Fruit fly (Drosophila melanogaster) whole organism, embryonic: ENCODE measurements around the gene CG44158.
A peak's percentile ranks its signal among the peaks of the same experiment; 100 is the strongest.

Source experiments
- Adf1 ChIP-seq: fragments of 200-800 bp; sonication (Bioruptor generic); IDR thresholded peaks from 2 replicates; pipeline ENCODE4 v1.3.6; 2022; ENCODE audit warnings: missing biosample characterization, missing genetic modification characterization
- Blimp-1 ChIP-seq: fragments of 200-800 bp; sonication (Bioruptor generic); optimal IDR thresholded peaks from 3 replicates; lab custom pipeline; 2018; ENCODE audit warnings: missing biosample characterization, missing genetic modification characterization, mild to moderate bottlenecking, moderate library complexity, missing genetic modification reagents
- C15 ChIP-seq: fragments of 200-800 bp; sonication (Bioruptor generic); IDR thresholded peaks from 3 replicates; pipeline ENCODE4 v1.3.6; 2022; ENCODE audit warnings: missing biosample characterization, missing genetic modification characterization
- CG10321 ChIP-seq: fragments of 200-800 bp; sonication (Bioruptor generic); IDR thresholded peaks from 2 replicates; pipeline ENCODE4 v1.3.6; 2022; ENCODE audit warnings: missing biosample characterization, missing genetic modification characterization
- CG10959 ChIP-seq: fragments of 200-800 bp; sonication (Bioruptor generic); IDR thresholded peaks from 2 replicates; pipeline ENCODE4 v1.3.6; 2022; ENCODE audit warnings: missing biosample characterization, missing genetic modification characterization
- CG11560 ChIP-seq: fragments of 200-800 bp; sonication (Bioruptor generic); IDR thresholded peaks from 3 replicates; pipeline ENCODE4 v1.3.6; 2022; ENCODE audit warnings: missing biosample characterization, missing genetic modification characterization
- CG12391 ChIP-seq: fragments of 200-800 bp; sonication (Bioruptor generic); optimal IDR thresholded peaks from 3 replicates; lab custom pipeline; 2018; ENCODE audit warnings: missing biosample characterization, mild to moderate bottlenecking, missing genetic modification characterization, moderate library complexity
- CG13424 ChIP-seq: fragments of 200-800 bp; sonication (Bioruptor generic); optimal IDR thresholded peaks from 2 replicates; lab custom pipeline; 2019; ENCODE audit warnings: missing biosample characterization, mild to moderate bottlenecking, missing genetic modification characterization, moderate library complexity
- CG13775 ChIP-seq: fragments of 200-800 bp; sonication (Bioruptor generic); optimal IDR thresholded peaks from 3 replicates; lab custom pipeline; 2017; ENCODE audit warnings: missing biosample characterization, mild to moderate bottlenecking, missing genetic modification characterization
- CG15269 ChIP-seq: fragments of 200-800 bp; sonication (Bioruptor generic); optimal IDR thresholded peaks from 2 replicates; lab custom pipeline; 2018; ENCODE audit warnings: missing biosample characterization, mild to moderate bottlenecking, missing genetic modification characterization, moderate library complexity
- CG1602 ChIP-seq: fragments of 200-800 bp; sonication (Bioruptor generic); optimal IDR thresholded peaks from 3 replicates; lab custom pipeline; 2016; ENCODE audit warnings: missing biosample characterization, missing genetic modification characterization
- CG16813 ChIP-seq: fragments of 200-800 bp; sonication (Bioruptor generic); IDR thresholded peaks from 3 replicates; pipeline ENCODE4 v1.3.6; 2022; ENCODE audit warnings: missing biosample characterization, missing genetic modification characterization; ENCODE audit not compliant: partially characterized antibody
- CG16815 ChIP-seq: fragments of 200-800 bp; sonication (Bioruptor generic); optimal IDR thresholded peaks from 3 replicates; lab custom pipeline; 2017; ENCODE audit warnings: missing biosample characterization, mild to moderate bottlenecking, missing genetic modification characterization
- CG17328 ChIP-seq: fragments of 200-800 bp; sonication (Bioruptor generic); IDR thresholded peaks from 2 replicates; pipeline ENCODE4 v1.3.6; 2022; ENCODE audit warnings: missing biosample characterization, missing genetic modification characterization
- CG17359 ChIP-seq: fragments of 200-800 bp; sonication (Bioruptor generic); optimal IDR thresholded peaks from 3 replicates; lab custom pipeline; 2018; ENCODE audit warnings: missing biosample characterization, mild to moderate bottlenecking, missing genetic modification characterization, moderate library complexity
- CG18764 ChIP-seq: fragments of 200-800 bp; sonication (Bioruptor generic); optimal IDR thresholded peaks from 3 replicates; lab custom pipeline; 2016; ENCODE audit warnings: missing biosample characterization, missing genetic modification characterization
- CG2199 ChIP-seq: fragments of 200-800 bp; sonication (Bioruptor generic); IDR thresholded peaks from 3 replicates; pipeline ENCODE4 v1.3.6; 2022; ENCODE audit warnings: missing biosample characterization, missing genetic modification characterization
- CG30020 ChIP-seq: fragments of 200-800 bp; optimal IDR thresholded peaks from 2 replicates; lab custom pipeline; 2019; ENCODE audit warnings: missing biosample characterization, mild to moderate bottlenecking, missing genetic modification characterization, moderate library complexity
- CG3838 ChIP-seq: fragments of 200-800 bp; sonication (Bioruptor generic); optimal IDR thresholded peaks from 3 replicates; lab custom pipeline; 2016; ENCODE audit warnings: missing biosample characterization, missing genetic modification characterization
- CG3995 ChIP-seq: fragments of 200-800 bp; sonication (Bioruptor generic); optimal IDR thresholded peaks from 3 replicates; lab custom pipeline; 2016; ENCODE audit warnings: missing biosample characterization, missing genetic modification characterization
- CG4282 ChIP-seq: fragments of 200-800 bp; sonication (Bioruptor generic); optimal IDR thresholded peaks from 2 replicates; lab custom pipeline; 2016; ENCODE audit warnings: missing biosample characterization, missing genetic modification characterization
- CG4820 ChIP-seq: fragments of 200-800 bp; sonication (Bioruptor generic); optimal IDR thresholded peaks from 3 replicates; lab custom pipeline; 2016; ENCODE audit warnings: missing biosample characterization, missing genetic modification characterization
- CG6254 ChIP-seq: fragments of 200-800 bp; sonication (Bioruptor generic); optimal IDR thresholded peaks from 3 replicates; lab custom pipeline; 2017; ENCODE audit warnings: mild to moderate bottlenecking, missing biosample characterization, missing genetic modification reagents, missing genetic modification characterization
- CG7372 ChIP-seq: fragments of 200-800 bp; sonication (Bioruptor generic); IDR thresholded peaks from 2 replicates; pipeline ENCODE4 v1.3.6; 2022; ENCODE audit warnings: missing biosample characterization, missing genetic modification characterization
- CG9876 ChIP-seq: fragments of 200-800 bp; sonication (Bioruptor generic); optimal IDR thresholded peaks from 2 replicates; lab custom pipeline; 2016; ENCODE audit warnings: missing biosample characterization, missing genetic modification characterization
- Dll ChIP-seq: fragments of 200-800 bp; sonication (Bioruptor generic); IDR thresholded peaks from 4 replicates; pipeline ENCODE4 v1.3.6; 2022; ENCODE audit warnings: missing biosample characterization, missing genetic modification characterization; ENCODE audit not compliant: partially characterized antibody
- Drgx ChIP-seq: fragments of 200-800 bp; sonication (Bioruptor generic); IDR thresholded peaks from 2 replicates; pipeline ENCODE4 v1.3.6; 2022; ENCODE audit warnings: missing biosample characterization, missing genetic modification characterization
- Eip74EF ChIP-seq, 2 experiments: fragments of 200-800 bp in 1 of 2; fragments of >200 bp in 1 of 2; sonication (Bioruptor generic) in 1 of 2; optimal IDR thresholded peaks; 2 replicates each; lab custom pipeline; 2017 to 2019; ENCODE audit warnings: missing biosample characterization in 2 of 2, missing genetic modification characterization in 2 of 2, mild to moderate bottlenecking in 1 of 2, moderate library complexity in 1 of 2
- Elba2 ChIP-seq: fragments of 200-800 bp; sonication (Bioruptor generic); optimal IDR thresholded peaks from 3 replicates; lab custom pipeline; 2016; ENCODE audit warnings: missing biosample characterization, missing genetic modification characterization
- Hey ChIP-seq: fragments of 200-800 bp; sonication (Bioruptor generic); optimal IDR thresholded peaks from 3 replicates; lab custom pipeline; 2018; ENCODE audit warnings: missing biosample characterization, mild to moderate bottlenecking, missing genetic modification characterization
- Hr39 ChIP-seq: fragments of >200 bp; optimal IDR thresholded peaks from 2 replicates; lab custom pipeline; 2017
- Lpt ChIP-seq: fragments of >200 bp; optimal IDR thresholded peaks from 2 replicates; lab custom pipeline; 2018; ENCODE audit warnings: missing biosample characterization, missing genetic modification characterization
- NFAT ChIP-seq: fragments of 200-800 bp; sonication (Bioruptor generic); IDR thresholded peaks from 2 replicates; pipeline ENCODE4 v1.3.6; 2022; ENCODE audit warnings: missing biosample characterization, missing genetic modification characterization
- Sox100B ChIP-seq: fragments of 200-800 bp; sonication (Bioruptor generic); optimal IDR thresholded peaks from 3 replicates; lab custom pipeline; 2018; ENCODE audit warnings: missing biosample characterization, mild to moderate bottlenecking, missing genetic modification characterization
- Sox102F ChIP-seq: fragments of 200-800 bp; sonication (Bioruptor generic); optimal IDR thresholded peaks from 2 replicates; lab custom pipeline; 2018; ENCODE audit warnings: missing biosample characterization, mild to moderate bottlenecking, missing genetic modification characterization, moderate library complexity
- Ssrp ChIP-seq: fragments of 200-800 bp; sonication (Bioruptor generic); optimal IDR thresholded peaks from 2 replicates; lab custom pipeline; 2018; ENCODE audit warnings: missing biosample characterization, mild to moderate bottlenecking, missing genetic modification characterization, moderate library complexity
- bigmax ChIP-seq: fragments of 200-800 bp; sonication (Bioruptor generic); optimal IDR thresholded peaks from 2 replicates; lab custom pipeline; 2018; ENCODE audit warnings: missing biosample characterization, mild to moderate bottlenecking, missing genetic modification characterization
- btn ChIP-seq: fragments of 200-800 bp; sonication (Bioruptor generic); optimal IDR thresholded peaks from 2 replicates; lab custom pipeline; 2016; ENCODE audit warnings: missing biosample characterization, missing genetic modification characterization
- cas ChIP-seq: fragments of 200-800 bp; sonication (Bioruptor generic); IDR thresholded peaks from 2 replicates; pipeline ENCODE4 v1.3.6; 2022; ENCODE audit warnings: missing biosample characterization, missing genetic modification characterization
- crp ChIP-seq, 2 experiments: fragments of 200-800 bp; sonication (Bioruptor generic); optimal IDR thresholded peaks; 2 replicates in 1 of 2; 3 replicates in 1 of 2; lab custom pipeline; 2017; ENCODE audit warnings: missing biosample characterization in 2 of 2, missing genetic modification characterization in 2 of 2, mild to moderate bottlenecking in 1 of 2, moderate library complexity in 1 of 2
- cwo ChIP-seq: fragments of 200-800 bp; sonication (Bioruptor generic); optimal IDR thresholded peaks from 3 replicates; lab custom pipeline; 2017; ENCODE audit warnings: missing biosample characterization, missing genetic modification characterization, mild to moderate bottlenecking, moderate library complexity, missing genetic modification reagents
- emc ChIP-seq: fragments of 200-800 bp; sonication (Bioruptor generic); optimal IDR thresholded peaks from 2 replicates; lab custom pipeline; 2016; ENCODE audit warnings: missing biosample characterization, missing genetic modification characterization
- fd3F ChIP-seq: fragments of 200-800 bp; sonication (Bioruptor generic); optimal IDR thresholded peaks from 2 replicates; lab custom pipeline; 2018; ENCODE audit warnings: missing biosample characterization, mild to moderate bottlenecking, missing genetic modification characterization, moderate library complexity
- gro ChIP-seq: fragments of 200-800 bp; sonication (Bioruptor generic); optimal IDR thresholded peaks from 2 replicates; lab custom pipeline; 2016; ENCODE audit warnings: missing biosample characterization, missing genetic modification characterization
- hb ChIP-seq: fragments of 200-800 bp; sonication (Bioruptor generic); IDR thresholded peaks from 3 replicates; pipeline ENCODE4 v1.3.6; 2022; ENCODE audit warnings: missing biosample characterization, missing genetic modification characterization; ENCODE audit not compliant: partially characterized antibody
- maf-S ChIP-seq: fragments of 200-800 bp; sonication (Bioruptor generic); optimal IDR thresholded peaks from 2 replicates; lab custom pipeline; 2016; ENCODE audit warnings: missing biosample characterization, missing genetic modification characterization
- nerfin-1 ChIP-seq: fragments of 200-800 bp; sonication (Bioruptor generic); optimal IDR thresholded peaks from 3 replicates; lab custom pipeline; 2019; ENCODE audit warnings: missing biosample characterization, mild to moderate bottlenecking, missing genetic modification characterization, moderate library complexity
- org-1 ChIP-seq: fragments of 200-800 bp; sonication (Bioruptor generic); optimal IDR thresholded peaks from 2 replicates; lab custom pipeline; 2017; ENCODE audit warnings: missing biosample characterization, missing genetic modification characterization
- schlank ChIP-seq: fragments of 200-800 bp; sonication (Bioruptor generic); optimal IDR thresholded peaks from 2 replicates; lab custom pipeline; 2018; ENCODE audit warnings: missing biosample characterization, mild to moderate bottlenecking, missing genetic modification characterization
- unc-4 ChIP-seq: fragments of 200-800 bp; sonication (Bioruptor generic); IDR thresholded peaks from 2 replicates; pipeline ENCODE4 v1.3.6; 2022; ENCODE audit warnings: missing biosample characterization, missing genetic modification characterization; ENCODE audit not compliant: partially characterized antibody
- usp ChIP-seq: fragments of >200 bp; optimal IDR thresholded peaks from 2 replicates; lab custom pipeline; 2017; ENCODE audit warnings: missing biosample characterization, missing genetic modification characterization
- vvl ChIP-seq: fragments of 200-800 bp; sonication (Bioruptor generic); IDR thresholded peaks from 2 replicates; pipeline ENCODE4 v1.3.6; 2022; ENCODE audit warnings: missing biosample characterization, missing genetic modification characterization

Gene CG44158

dm6 chr3R:18243718-18244170, 35.2 kb downstream of the CG44158 start (continued):
- TF ChIP-seq CG3995 (GFP tag; lab: Kevin White, UChicago) (no peak), usp (no peak), nerfin-1 (tag; lab: Kevin White, UChicago) (peak; percentile 6), vvl (GFP tag; lab: Robert Waterston, UW) (peak; percentile 71), CG30020 (tag; lab: Kevin White, UChicago) (no peak), bigmax (no peak), CG6254 (GFP tag; lab: Kevin White, UChicago) (peak; percentile 30), org-1 (GFP tag; lab: Kevin White, UChicago) (no peak), Adf1 (GFP tag; lab: Robert Waterston, UW) (no peak), CG2199 (GFP tag; lab: Robert Waterston, UW) (no peak), Drgx (GFP tag; lab: Robert Waterston, UW) (peak; percentile 46), CG4820 (GFP tag; lab: Kevin White, UChicago) (no peak), CG10321 (GFP tag; lab: Robert Waterston, UW) (no peak), CG13775 (GFP tag; lab: Kevin White, UChicago) (no peak), CG4282 (GFP tag; lab: Kevin White, UChicago) (peak; percentile 21), CG1602 (GFP tag; lab: Kevin White, UChicago) (no peak), Elba2 (GFP tag; lab: Kevin White, UChicago) (no peak), hb (GFP tag; lab: Robert Waterston, UW) (no peak), CG9876 (GFP tag; lab: Kevin White, UChicago) (no peak), CG17328 (GFP tag; lab: Robert Waterston, UW) (no peak), crp (GFP tag; optimal IDR thresholded peaks at IDR 0.05; lab: Kevin White, UChicago) (no peak), CG3838 (GFP tag; lab: Kevin White, UChicago) (no peak), unc-4 (GFP tag; lab: Robert Waterston, UW) (no peak), CG16813 (GFP tag; lab: Robert Waterston, UW) (no peak), CG17359 (tag; lab: Kevin White, UChicago) (no peak), gro (GFP tag; lab: Kevin White, UChicago) (no peak), CG13424 (no peak), C15 (GFP tag; lab: Robert Waterston, UW) (no peak), Dll (GFP tag; lab: Robert Waterston, UW) (no peak), maf-S (peak; percentile 13), Hr39 (no peak), btn (GFP tag; lab: Kevin White, UChicago) (no peak), CG15269 (no peak), Ssrp (tag; lab: Kevin White, UChicago) (no peak), cwo (GFP tag; lab: Kevin White, UChicago) (no peak), Eip74EF (GFP tag; optimal IDR thresholded peaks at IDR 0.05; lab: Kevin White, UChicago) (no peak), NFAT (GFP tag; lab: Robert Waterston, UW) (no peak), Sox100B (no peak), Lpt (GFP tag; lab: Kevin White, UChicago) (no peak), CG12391 (tag; lab: Kevin White, UChicago) (no peak), fd3F (no peak), schlank (peak; percentile 3), CG10959 (GFP tag; lab: Robert Waterston, UW) (no peak), Hey (tag; lab: Kevin White, UChicago) (no peak), Sox102F (GFP tag; lab: Kevin White, UChicago) (no peak), CG16815 (GFP tag; lab: Kevin White, UChicago) (no peak), Blimp-1 (GFP tag; lab: Kevin White, UChicago) (no peak), CG11560 (tag; lab: Robert Waterston, UW) (no peak), emc (GFP tag; lab: Kevin White, UChicago) (no peak), CG18764 (no peak), CG7372 (GFP tag; lab: Robert Waterston, UW) (no peak), cas (no peak)
